Fruit fly (Drosophila melanogaster): ENCODE measurements around the gene w.

Gene w

dm6 chrX:2786553-2787118 is 9.6 kb downstream of the w start (continued):
- peak; percentile 94 for TF ChIP-seq net (GFP tag; optimal IDR thresholded peaks at IDR 0.05)
- peak; percentile 94 for TF ChIP-seq OdsH (GFP tag; optimal IDR thresholded peaks at IDR 0.05)
- peak; percentile 85 for TF ChIP-seq Smox (GFP tag; optimal IDR thresholded peaks at IDR 0.05)
- TF ChIP-seq CG6276 (GFP tag; optimal IDR thresholded peaks at IDR 0.05): peak; percentile 88
- TF ChIP-seq fd59A (GFP tag; optimal IDR thresholded peaks at IDR 0.05): peak; percentile 77
- TF ChIP-seq Eip93F (GFP tag; optimal IDR thresholded peaks at IDR 0.05): peak; percentile 74
- peak; percentile 90 for TF ChIP-seq lz (GFP tag; optimal IDR thresholded peaks at IDR 0.05)
- TF ChIP-seq acj6 (GFP tag; optimal IDR thresholded peaks at IDR 0.05): peak; percentile 93
- peak; percentile 93 for TF ChIP-seq CG15336 (GFP tag; IDR thresholded peaks at IDR 0.05)
- peak; percentile 76 to 78 for TF ChIP-seq salr (GFP tag; optimal IDR thresholded peaks at IDR 0.05)
- TF ChIP-seq Hr4 (GFP tag; optimal IDR thresholded peaks at IDR 0.05): peak; percentile 92
- TF ChIP-seq Gug (GFP tag; IDR thresholded peaks at IDR 0.05): peak; percentile 95
- peak; percentile 51 for TF ChIP-seq Blimp-1 (GFP tag; optimal IDR thresholded peaks at IDR 0.05)
- peak; percentile 96 for TF ChIP-seq CG3919 (GFP tag; optimal IDR thresholded peaks at IDR 0.05)
- peak; percentile 74 for TF ChIP-seq dac (GFP tag; optimal IDR thresholded peaks at IDR 0.05)
- peak; percentile 94 for TF ChIP-seq CG31627 (GFP tag; optimal IDR thresholded peaks at IDR 0.05)
- peak; percentile 94 for TF ChIP-seq CG11762 (GFP tag; optimal IDR thresholded peaks at IDR 0.05; ENCODE audit: insufficient read depth)
- peak; percentile 77 for TF ChIP-seq spab (GFP tag; optimal IDR thresholded peaks at IDR 0.05)
- peak; percentile 90 for TF ChIP-seq CG6792 (GFP tag; optimal IDR thresholded peaks at IDR 0.05)
- peak; percentile 93 for TF ChIP-seq CG7368 (GFP tag; optimal IDR thresholded peaks at IDR 0.05)
- peak; percentile 88 for TF ChIP-seq Sox102F (GFP tag; optimal IDR thresholded peaks at IDR 0.05)
- TF ChIP-seq esn (GFP tag; optimal IDR thresholded peaks at IDR 0.05): peak; percentile 91
- peak; percentile 89 for TF ChIP-seq CG1621 (tag; optimal IDR thresholded peaks at IDR 0.05)

- TF ChIP-seq dsx (GFP tag; optimal IDR thresholded peaks at IDR 0.05; ENCODE audit: poor library complexity, severe bottlenecking) (no peak), Eip78C (GFP tag) (peak; percentile 53)
These were observed 30.8 kb downstream of the w start for dm6 chrX:2765440-2765839.

- peak; percentile 10 for TF ChIP-seq CG3919 (GFP tag; optimal IDR thresholded peaks at IDR 0.05)
- peak; percentile 14 for TF ChIP-seq CG32006 (GFP tag; optimal IDR thresholded peaks at IDR 0.05)
- no peak for TF ChIP-seq cyc (GFP tag; optimal IDR thresholded peaks at IDR 0.05)
- TF ChIP-seq Eip78C (GFP tag): peak; percentile 63
- no peak for TF ChIP-seq CG4318 (GFP tag; optimal IDR thresholded peaks at IDR 0.05)
- 0 out of 3 replicates have a peak, but pooled peaks have one; percentile 46 for TF ChIP-seq CG6163 (GFP tag; IDR thresholded peaks at IDR 0.05)
- peak; percentile 1 for TF ChIP-seq Hr4 (GFP tag; optimal IDR thresholded peaks at IDR 0.05)
These were observed 35.1 kb downstream of the w start for dm6 chrX:2761198-2761597.

- TF ChIP-seq CG8319 (GFP tag; optimal IDR thresholded peaks at IDR 0.05): no peak
- TF ChIP-seq topi (GFP tag; optimal IDR thresholded peaks at IDR 0.05): no peak
- no peak for TF ChIP-seq CG15336 (GFP tag; IDR thresholded peaks at IDR 0.05)
- no peak for TF ChIP-seq Eip93F (GFP tag; optimal IDR thresholded peaks at IDR 0.05)
- no peak for TF ChIP-seq net (GFP tag; optimal IDR thresholded peaks at IDR 0.05)
- TF ChIP-seq CG16779 (tag; optimal IDR thresholded peaks at IDR 0.05): no peak
- no peak for TF ChIP-seq Eip78C (GFP tag)
- no peak for TF ChIP-seq CG10669 (GFP tag; optimal IDR thresholded peaks at IDR 0.05)
- no peak for TF ChIP-seq CG6163 (GFP tag; IDR thresholded peaks at IDR 0.05)
- TF ChIP-seq CG10631 (GFP tag; optimal IDR thresholded peaks at IDR 0.05): no peak
- no peak for TF ChIP-seq Gug (GFP tag; IDR thresholded peaks at IDR 0.05)
- no peak for TF ChIP-seq Ets21C (GFP tag; optimal IDR thresholded peaks at IDR 0.05)
- no peak for TF ChIP-seq achi (GFP tag; optimal IDR thresholded peaks at IDR 0.05)
- TF ChIP-seq Sox15 (GFP tag; optimal IDR thresholded peaks at IDR 0.05): no peak
- TF ChIP-seq fkh (GFP tag; optimal IDR thresholded peaks at IDR 0.05): no peak
- no peak for TF ChIP-seq ss (GFP tag; optimal IDR thresholded peaks at IDR 0.05)
These were observed 38.9 kb downstream of the w start for dm6 chrX:2757400-2757799.

All from whole organism, prepupa.